Worm (Caenorhabditis elegans) whole organism, early embryonic: Measurements from ENCODE around the gene C42C1.3.

ENCODE experiments used
- B0310.2 ChIP-seq: sonication (generic microtip); optimal IDR thresholded peaks from 2 replicates; lab custom pipeline; 2016; ENCODE audit warnings: mild to moderate bottlenecking, missing genetic modification characterization, missing compliant biosample characterization
- F13C5.2 ChIP-seq: sonication (generic microtip); optimal IDR thresholded peaks from 2 replicates; lab custom pipeline; 2017; ENCODE audit warnings: mild to moderate bottlenecking, missing genetic modification characterization, inconsistent platforms, missing compliant biosample characterization
- aly-1 ChIP-seq: sonication (generic microtip); optimal IDR thresholded peaks from 2 replicates; lab custom pipeline; 2016; ENCODE audit warnings: missing genetic modification characterization, missing compliant biosample characterization
- ama-1 ChIP-seq: fragments of 150-350 bp; optimal IDR thresholded peaks from 2 replicates; lab custom pipeline; 2014
- ceh-13 ChIP-seq: fragments of 200-800 bp; sonication (Bioruptor generic); optimal IDR thresholded peaks from 2 replicates; lab custom pipeline; 2018; ENCODE audit warnings: mild to moderate bottlenecking, missing genetic modification characterization, missing compliant biosample characterization
- ceh-36 ChIP-seq: sonication (generic microtip); optimal IDR thresholded peaks from 2 replicates; lab custom pipeline; 2016; ENCODE audit warnings: missing genetic modification characterization, inconsistent platforms, missing compliant biosample characterization
- ets-7 ChIP-seq: sonication (generic microtip); optimal IDR thresholded peaks from 2 replicates; lab custom pipeline; 2016; ENCODE audit warnings: missing genotype, missing genetic modification characterization, missing compliant biosample characterization
- flt-1 ChIP-seq: fragments of 200-800 bp; sonication (Bioruptor generic); IDR thresholded peaks from 2 replicates; pipeline ENCODE4 v1.3.6; 2022; ENCODE audit warnings: missing genetic modification characterization, missing compliant biosample characterization
- hmbx-1 ChIP-seq: sonication (generic microtip); optimal IDR thresholded peaks from 2 replicates; lab custom pipeline; 2016; ENCODE audit warnings: mild to moderate bottlenecking, missing genetic modification characterization, missing compliant biosample characterization
- hmg-4 ChIP-seq: fragments of 200-800 bp; sonication (Bioruptor generic); optimal IDR thresholded peaks from 2 replicates; lab custom pipeline; 2018; ENCODE audit warnings: mild to moderate bottlenecking, missing genetic modification characterization, missing compliant biosample characterization
- hnd-1 ChIP-seq: sonication (generic microtip); optimal IDR thresholded peaks from 2 replicates; lab custom pipeline; 2016; ENCODE audit warnings: missing genetic modification characterization, missing compliant biosample characterization
- pes-1 ChIP-seq: fragments of 200-800 bp; sonication (Bioruptor generic); IDR thresholded peaks from 2 replicates; pipeline ENCODE4 v1.3.6; 2022; ENCODE audit warnings: missing genetic modification reagents, missing genetic modification characterization, missing compliant biosample characterization
- scrt-1 ChIP-seq: fragments of 200-800 bp; sonication (Bioruptor generic); IDR thresholded peaks from 2 replicates; pipeline ENCODE4 v1.3.6; 2022; ENCODE audit warnings: missing genetic modification characterization, missing compliant biosample characterization
- sea-1 ChIP-seq: fragments of 200-800 bp; sonication (Bioruptor generic); conservative IDR thresholded peaks from 2 replicates; pipeline ENCODE4 v1.3.6; 2022; ENCODE audit warnings: missing genetic modification characterization, missing compliant biosample characterization
- tbx-11 ChIP-seq: fragments of 200-800 bp; sonication (Bioruptor generic); IDR thresholded peaks from 2 replicates; pipeline ENCODE4 v1.3.6; 2022; ENCODE audit warnings: missing genetic modification characterization, missing compliant biosample characterization
- tbx-37 ChIP-seq: fragments of 200-800 bp; sonication (Bioruptor generic); conservative IDR thresholded peaks from 2 replicates; pipeline ENCODE4 v1.3.6; 2022; ENCODE audit warnings: missing genetic modification reagents, missing genetic modification characterization, missing compliant biosample characterization
- tra-4 ChIP-seq: sonication (generic microtip); optimal IDR thresholded peaks from 2 replicates; lab custom pipeline; 2017; ENCODE audit warnings: missing genetic modification characterization, missing compliant biosample characterization

The C42C1.3 gene

DNA sequence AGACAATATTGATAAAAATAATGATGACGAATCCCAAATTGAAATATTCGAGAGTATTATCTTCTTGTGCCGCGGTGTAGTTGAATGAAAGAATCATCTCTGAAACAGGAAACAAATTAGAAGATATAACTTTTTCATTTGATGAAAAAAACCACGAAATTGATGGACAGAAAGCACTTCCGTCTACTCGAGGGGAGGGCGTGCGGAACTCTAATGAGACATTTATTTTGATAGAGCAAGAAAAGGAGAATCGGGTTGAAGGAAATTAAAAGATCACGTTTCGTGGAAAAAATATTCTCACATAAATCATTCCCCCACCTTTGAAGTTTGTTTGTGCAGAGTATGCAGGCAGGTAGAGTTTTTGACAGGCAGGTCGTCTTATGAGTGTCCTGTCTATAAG, 8.9 kb downstream of the C42C1.3 start, which contains the start of gene sre-14:
TSS of gene sre-14 (minus strand) at position 101 of the 400 bp plus-strand sequence.
- no peak for TF ChIP-seq aly-1
- no peak for TF ChIP-seq hmg-4 (GFP tag; lab: Kevin White, UChicago)
- no peak for TF ChIP-seq sea-1 (GFP tag; lab: Robert Waterston, UW)
- TF ChIP-seq F13C5.2 = no peak
- TF ChIP-seq hnd-1 (tag; lab: Kevin White, UChicago) = no peak
- no peak for TF ChIP-seq hmbx-1 (tag; lab: Kevin White, UChicago)
- no peak for TF ChIP-seq ceh-13 (GFP tag; lab: Kevin White, UChicago)
- no peak for TF ChIP-seq tra-4 (tag; lab: Kevin White, UChicago)
- TF ChIP-seq tbx-11 (GFP tag; lab: Robert Waterston, UW) = no peak
- no peak for TF ChIP-seq ets-7 (tag; lab: Kevin White, UChicago)
- no peak for TF ChIP-seq ama-1 (lab: Kevin White, UChicago)
- no peak for TF ChIP-seq scrt-1 (GFP tag; lab: Robert Waterston, UW)
- TF ChIP-seq flt-1 (GFP tag; lab: Robert Waterston, UW) = no peak
- no peak for TF ChIP-seq pes-1 (GFP tag; lab: Robert Waterston, UW)
- TF ChIP-seq ceh-36 (tag; lab: Kevin White, UChicago) = no peak
- TF ChIP-seq tbx-37 (GFP tag; lab: Robert Waterston, UW) = no peak
- no peak for TF ChIP-seq B0310.2

DNA sequence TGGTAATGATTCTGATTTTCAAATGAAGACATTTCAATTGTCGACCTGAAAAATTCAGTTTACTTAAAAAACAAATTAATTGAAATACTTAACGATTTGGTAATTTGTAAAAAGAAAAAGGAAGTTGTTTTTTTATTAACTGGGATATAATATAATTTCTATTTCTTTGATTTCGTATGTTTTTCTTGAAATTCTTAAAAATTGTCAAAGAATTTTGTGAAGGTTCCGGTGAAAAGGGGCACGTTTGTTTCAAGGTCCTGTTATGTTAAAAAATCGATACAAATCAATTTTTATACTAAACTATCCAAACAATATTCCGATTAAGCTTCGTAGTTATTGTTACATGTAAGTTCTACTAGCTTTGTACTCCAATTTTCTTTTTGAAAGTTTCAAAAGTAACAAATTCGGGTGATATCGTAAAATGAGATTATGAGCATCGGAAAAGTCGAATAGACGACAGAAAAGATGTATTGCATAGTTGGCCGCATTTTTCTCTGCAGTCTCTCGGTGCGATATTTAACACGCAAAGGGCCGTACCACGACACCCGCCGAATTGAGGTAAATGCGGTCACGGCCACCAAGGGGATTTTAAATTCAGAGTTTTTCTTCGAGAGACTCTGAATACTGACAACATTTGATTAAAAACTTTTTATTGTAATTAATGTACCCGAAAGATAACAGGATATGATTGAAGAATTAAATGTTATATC, 11.0 kb downstream of the C42C1.3 start, which contains the start of gene Y39C12A.9:
TSS of gene Y39C12A.9 (minus strand) at position 51 of the 710 bp plus-strand sequence.
- TF ChIP-seq hnd-1 (tag; lab: Kevin White, UChicago) (no peak), F13C5.2 (no peak), sea-1 (GFP tag; lab: Robert Waterston, UW) (no peak), ceh-13 (GFP tag; lab: Kevin White, UChicago) (no peak)

- TF ChIP-seq ceh-36 (tag; lab: Kevin White, UChicago) = no peak
- TF ChIP-seq ceh-13 (GFP tag; lab: Kevin White, UChicago) = no peak
- TF ChIP-seq tbx-37 (GFP tag; lab: Robert Waterston, UW) = no peak
- no peak for TF ChIP-seq tbx-11 (GFP tag; lab: Robert Waterston, UW)
- TF ChIP-seq scrt-1 (GFP tag; lab: Robert Waterston, UW) = no peak
- no peak for TF ChIP-seq hnd-1 (tag; lab: Kevin White, UChicago)
- no peak for TF ChIP-seq ama-1 (lab: Kevin White, UChicago)
- TF ChIP-seq aly-1 = no peak
Measured at ce11 chrIV:12252579-12252978, 17.7 kb downstream of the C42C1.3 start, which contains the start of gene dnj-26. Gene dnj-26 (minus strand): TSS chrIV:12252679.

ce11 chrIV:12244706-12245105, 25.6 kb downstream of the C42C1.3 start, which contains the start of gene sre-15:
Gene sre-15 (minus strand): TSS chrIV:12244806.
- no peak for TF ChIP-seq F13C5.2
- no peak for TF ChIP-seq B0310.2
- no peak for TF ChIP-seq aly-1
- no peak for TF ChIP-seq tra-4 (tag; lab: Kevin White, UChicago)
- TF ChIP-seq tbx-11 (GFP tag; lab: Robert Waterston, UW) = no peak

- TF ChIP-seq ceh-36 (tag; lab: Kevin White, UChicago) = no peak
- no peak for TF ChIP-seq flt-1 (GFP tag; lab: Robert Waterston, UW)
- no peak for TF ChIP-seq ceh-13 (GFP tag; lab: Kevin White, UChicago)
- no peak for TF ChIP-seq scrt-1 (GFP tag; lab: Robert Waterston, UW)
- no peak for TF ChIP-seq ets-7 (tag; lab: Kevin White, UChicago)
- TF ChIP-seq pes-1 (GFP tag; lab: Robert Waterston, UW) = no peak
- no peak for TF ChIP-seq B0310.2
- TF ChIP-seq tra-4 (tag; lab: Kevin White, UChicago) = no peak
- TF ChIP-seq hmbx-1 (tag; lab: Kevin White, UChicago) = no peak
- no peak for TF ChIP-seq F13C5.2
- TF ChIP-seq aly-1 = no peak
- no peak for TF ChIP-seq sea-1 (GFP tag; lab: Robert Waterston, UW)
- TF ChIP-seq hmg-4 (GFP tag; lab: Kevin White, UChicago) = no peak
- no peak for TF ChIP-seq hnd-1 (tag; lab: Kevin White, UChicago)
Measured at ce11 chrIV:12238851-12239250, 31.4 kb downstream of the C42C1.3 start, which contains the start of gene sre-19. Gene sre-19 (minus strand): TSS chrIV:12238951.

DNA sequence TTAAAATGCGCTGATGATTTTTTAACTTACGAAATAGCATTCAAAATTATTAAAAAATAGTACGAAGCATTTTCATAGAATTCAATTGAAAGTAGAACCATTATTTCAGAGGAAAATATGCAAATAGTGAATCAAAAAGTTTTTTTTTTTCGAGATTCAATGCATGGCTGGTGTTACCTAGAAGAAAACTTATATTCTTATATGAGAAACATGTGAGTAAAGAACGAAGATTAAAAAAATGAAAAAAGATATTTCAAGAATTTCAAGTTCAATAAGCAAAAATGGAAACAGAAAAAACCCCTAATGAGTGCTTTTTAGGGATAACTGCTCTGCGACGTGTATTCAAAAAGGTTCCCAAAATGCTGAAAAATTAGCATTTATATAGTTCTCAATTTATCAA, 34.3 kb downstream of the C42C1.3 start, which contains the start of gene sre-16:
TSS of gene sre-16 (minus strand) at position 101 of the 400 bp plus-strand sequence.
- no peak for TF ChIP-seq tbx-37 (GFP tag; lab: Robert Waterston, UW)
- no peak for TF ChIP-seq hmg-4 (GFP tag; lab: Kevin White, UChicago)
- TF ChIP-seq sea-1 (GFP tag; lab: Robert Waterston, UW) = no peak
- no peak for TF ChIP-seq flt-1 (GFP tag; lab: Robert Waterston, UW)
- TF ChIP-seq aly-1 = no peak
- TF ChIP-seq ceh-36 (tag; lab: Kevin White, UChicago) = no peak
- TF ChIP-seq F13C5.2 = no peak
- TF ChIP-seq hnd-1 (tag; lab: Kevin White, UChicago) = no peak
- no peak for TF ChIP-seq tra-4 (tag; lab: Kevin White, UChicago)
- TF ChIP-seq pes-1 (GFP tag; lab: Robert Waterston, UW) = no peak
- no peak for TF ChIP-seq B0310.2
- no peak for TF ChIP-seq hmbx-1 (tag; lab: Kevin White, UChicago)
- TF ChIP-seq scrt-1 (GFP tag; lab: Robert Waterston, UW) = no peak
- TF ChIP-seq ceh-13 (GFP tag; lab: Kevin White, UChicago) = no peak
- TF ChIP-seq ama-1 (lab: Kevin White, UChicago) = no peak
- no peak for TF ChIP-seq ets-7 (tag; lab: Kevin White, UChicago)
- no peak for TF ChIP-seq tbx-11 (GFP tag; lab: Robert Waterston, UW)

- TF ChIP-seq hmg-4 (GFP tag; lab: Kevin White, UChicago) = no peak
- no peak for TF ChIP-seq tra-4 (tag; lab: Kevin White, UChicago)
- no peak for TF ChIP-seq ama-1 (lab: Kevin White, UChicago)
- no peak for TF ChIP-seq F13C5.2
- TF ChIP-seq B0310.2 = no peak
- no peak for TF ChIP-seq tbx-37 (GFP tag; lab: Robert Waterston, UW)
- no peak for TF ChIP-seq scrt-1 (GFP tag; lab: Robert Waterston, UW)
- TF ChIP-seq ceh-36 (tag; lab: Kevin White, UChicago) = no peak
- no peak for TF ChIP-seq flt-1 (GFP tag; lab: Robert Waterston, UW)
- no peak for TF ChIP-seq tbx-11 (GFP tag; lab: Robert Waterston, UW)
- TF ChIP-seq ceh-13 (GFP tag; lab: Kevin White, UChicago) = no peak
- no peak for TF ChIP-seq pes-1 (GFP tag; lab: Robert Waterston, UW)
- TF ChIP-seq ets-7 (tag; lab: Kevin White, UChicago) = no peak
- TF ChIP-seq hnd-1 (tag; lab: Kevin White, UChicago) = no peak
- no peak for TF ChIP-seq aly-1
- TF ChIP-seq sea-1 (GFP tag; lab: Robert Waterston, UW) = no peak
- TF ChIP-seq hmbx-1 (tag; lab: Kevin White, UChicago) = no peak
Measured at ce11 chrIV:12229679-12230078, 40.6 kb downstream of the C42C1.3 start, which contains the start of gene sre-18. Gene sre-18 (minus strand): TSS chrIV:12229779.
